Worm (Caenorhabditis elegans): ENCODE data around the gene etr-1.

The etr-1 gene

ce11 chrII:155904-156303 lies 6.3 kb upstream of the etr-1 start, which contains the start of gene mrpl-28 (continued):
- peak; percentile 97 for TF ChIP-seq nhr-20 (tag; optimal IDR thresholded peaks at IDR 0.05)
- peak; percentile 98 for TF ChIP-seq nhr-85 (tag)
- TF ChIP-seq jun-1 (tag; optimal IDR thresholded peaks at IDR 0.05): peak; percentile 90
- peak; percentile 90 for TF ChIP-seq skn-1 (tag; optimal IDR thresholded peaks at IDR 0.05)
- TF ChIP-seq mab-9 (GFP tag; IDR thresholded peaks at IDR 0.05): peak; percentile 86
- peak; percentile 33 for TF ChIP-seq hpl-2 (GFP tag; optimal IDR thresholded peaks at IDR 0.05)
- TF ChIP-seq lin-35 (GFP tag; optimal IDR thresholded peaks at IDR 0.05): peak; percentile 95 to 98
- TF ChIP-seq fos-1 (tag; optimal IDR thresholded peaks at IDR 0.05): peak; percentile 89
- peak; percentile 97 for TF ChIP-seq mep-1 (tag; optimal IDR thresholded peaks at IDR 0.05)
- TF ChIP-seq tlp-1 (tag; optimal IDR thresholded peaks at IDR 0.05): no peak
- TF ChIP-seq lsy-2 (tag; optimal IDR thresholded peaks at IDR 0.05): peak; percentile 94 to 95
- peak; percentile 97 for TF ChIP-seq rnt-1 (tag; optimal IDR thresholded peaks at IDR 0.05)
- TF ChIP-seq hlh-17 (GFP tag; optimal IDR thresholded peaks at IDR 0.05; ENCODE audit: borderline replicate concordance): no peak
- peak in 1 of 2 experiments; percentile 40 for TF ChIP-seq egl-27 (tag; optimal IDR thresholded peaks at IDR 0.05)
- TF ChIP-seq snpc-4 (tag; optimal IDR thresholded peaks at IDR 0.05): peak; percentile 79
- TF ChIP-seq ztf-11 (tag; optimal IDR thresholded peaks at IDR 0.05): peak; percentile 19 to 91
- TF ChIP-seq unc-130 (tag; optimal IDR thresholded peaks at IDR 0.05): peak; percentile 95
- TF ChIP-seq egl-13 (tag; optimal IDR thresholded peaks at IDR 0.05): peak; percentile 94
- no peak for TF ChIP-seq vab-15 (tag; optimal IDR thresholded peaks at IDR 0.05)
- TF ChIP-seq ceh-90 (tag; optimal IDR thresholded peaks at IDR 0.05): peak; percentile 72
- peak in 3 of 6 experiments; percentile 61 to 89 (median 84) for TF ChIP-seq elt-3 (tag; optimal IDR thresholded peaks at IDR 0.05)
- peak; percentile 92 for TF ChIP-seq aly-2 (tag; optimal IDR thresholded peaks at IDR 0.05)
- TF ChIP-seq aha-1 (tag; optimal IDR thresholded peaks at IDR 0.05): peak; percentile 69
- peak; percentile 95 for TF ChIP-seq lin-39 (tag; optimal IDR thresholded peaks at IDR 0.05)
- peak; percentile 93 for TF ChIP-seq grh-1 (GFP tag; IDR thresholded peaks at IDR 0.05)
- peak; percentile 81 for TF ChIP-seq nhr-77 (tag; optimal IDR thresholded peaks at IDR 0.05)
- TF ChIP-seq nhr-19 (GFP tag; conservative IDR thresholded peaks at IDR 0.05): peak; percentile 95
- TF ChIP-seq elt-2 (tag; optimal IDR thresholded peaks at IDR 0.05): peak; percentile 81
- TF ChIP-seq efl-1 (optimal IDR thresholded peaks at IDR 0.05): peak; percentile 93 to 98
- peak; percentile 97 to 100 for TF ChIP-seq efl-1 (GFP tag; optimal IDR thresholded peaks at IDR 0.05 in 1 of 2)
- peak; percentile 98 for TF ChIP-seq snu-23 (GFP tag; optimal IDR thresholded peaks at IDR 0.05)
- peak; percentile 92 for TF ChIP-seq ceh-8 (GFP tag; optimal IDR thresholded peaks at IDR 0.05)
- peak; percentile 100 for TF ChIP-seq F16B12.6 (tag; optimal IDR thresholded peaks at IDR 0.05)
- peak; percentile 90 for TF ChIP-seq C04F5.9 (tag; optimal IDR thresholded peaks at IDR 0.05)
- TF ChIP-seq blmp-1 (tag; optimal IDR thresholded peaks at IDR 0.05): peak; percentile 60
- peak; percentile 98 for TF ChIP-seq nhr-71 (tag; optimal IDR thresholded peaks at IDR 0.05)
- peak; percentile 98 for TF ChIP-seq nhr-47 (tag; optimal IDR thresholded peaks at IDR 0.05)
- TF ChIP-seq hlh-4 (tag; optimal IDR thresholded peaks at IDR 0.05): no peak
- no peak for TF ChIP-seq ets-5 (GFP tag; IDR thresholded peaks at IDR 0.05)
- TF ChIP-seq pqm-1 (tag; optimal IDR thresholded peaks at IDR 0.05): peak; percentile 19
- peak; percentile 93 for TF ChIP-seq ztf-4 (tag; optimal IDR thresholded peaks at IDR 0.05)
- TF ChIP-seq pax-3 (tag; optimal IDR thresholded peaks at IDR 0.05): peak; percentile 89
- peak; percentile 95 for TF ChIP-seq dsc-1 (tag; optimal IDR thresholded peaks at IDR 0.05)

- no peak for TF ChIP-seq efl-1 (optimal IDR thresholded peaks at IDR 0.05)
- peak in 1 of 2 experiments; percentile 78 for TF ChIP-seq efl-1 (GFP tag; optimal IDR thresholded peaks at IDR 0.05 in 1 of 2)
- TF ChIP-seq tbx-2 (tag; optimal IDR thresholded peaks at IDR 0.05): no peak
Observed at ce11 chrII:156999-157499, 5.1 kb upstream of the etr-1 start.
